Fruit fly (Drosophila melanogaster) whole organism, embryonic: ENCODE results near the gene snky.

Source experiments
- CG13775 ChIP-seq: fragments of 200-800 bp; sonication (Bioruptor generic); optimal IDR thresholded peaks from 3 replicates; lab custom pipeline; 2017; ENCODE audit warnings: missing biosample characterization, mild to moderate bottlenecking, missing genetic modification characterization
- CG17568 ChIP-seq: fragments of 200-800 bp; sonication (Bioruptor generic); optimal IDR thresholded peaks from 2 replicates; lab custom pipeline; 2018; ENCODE audit warnings: missing biosample characterization, mild to moderate bottlenecking, missing genetic modification characterization, moderate library complexity
- CG34376 ChIP-seq: fragments of 200-800 bp; sonication (Bioruptor generic); optimal IDR thresholded peaks from 2 replicates; lab custom pipeline; 2018; ENCODE audit warnings: missing biosample characterization, mild to moderate bottlenecking, missing genetic modification characterization
- CG6254 ChIP-seq: fragments of 200-800 bp; sonication (Bioruptor generic); optimal IDR thresholded peaks from 3 replicates; lab custom pipeline; 2017; ENCODE audit warnings: mild to moderate bottlenecking, missing biosample characterization, missing genetic modification reagents, missing genetic modification characterization
- Chrac-16 ChIP-seq: fragments of 200-800 bp; sonication (Bioruptor generic); optimal IDR thresholded peaks from 3 replicates; lab custom pipeline; 2016; ENCODE audit warnings: missing biosample characterization, missing genetic modification characterization
- CrebB ChIP-seq: fragments of 200-800 bp; sonication (Bioruptor generic); optimal IDR thresholded peaks from 3 replicates; lab custom pipeline; 2018; ENCODE audit warnings: missing biosample characterization, mild to moderate bottlenecking, missing genetic modification characterization
- HmgD ChIP-seq: fragments of 200-800 bp; sonication (Bioruptor generic); optimal IDR thresholded peaks from 3 replicates; lab custom pipeline; 2016; ENCODE audit warnings: missing biosample characterization, missing genetic modification characterization
- MESR4 ChIP-seq: fragments of 200-800 bp; sonication (Bioruptor generic); optimal IDR thresholded peaks from 2 replicates; lab custom pipeline; 2018; ENCODE audit warnings: missing biosample characterization, mild to moderate bottlenecking, missing genetic modification characterization, moderate library complexity
- Xrp1 ChIP-seq: fragments of 200-800 bp; sonication (Bioruptor generic); IDR thresholded peaks from 2 replicates; pipeline ENCODE4 v1.3.6; 2022; ENCODE audit warnings: missing biosample characterization, missing genetic modification characterization
- crc ChIP-seq: fragments of 200-800 bp; sonication (Bioruptor generic); optimal IDR thresholded peaks from 2 replicates; lab custom pipeline; 2016; ENCODE audit warnings: missing biosample characterization, missing genetic modification characterization
- dpn ChIP-seq, 2 experiments: fragments of 200-800 bp; sonication (Bioruptor generic); optimal IDR thresholded peaks; 3 replicates each; lab custom pipeline; 2016; ENCODE audit warnings: missing biosample characterization in 2 of 2, missing genetic modification characterization in 2 of 2
- en ChIP-seq: fragments of 200-800 bp; sonication (Bioruptor generic); optimal IDR thresholded peaks from 2 replicates; lab custom pipeline; 2016; ENCODE audit warnings: missing biosample characterization, missing genetic modification characterization
- fd102C ChIP-seq: fragments of 200-800 bp; sonication (Bioruptor generic); optimal IDR thresholded peaks from 2 replicates; lab custom pipeline; 2018; ENCODE audit warnings: missing biosample characterization, mild to moderate bottlenecking, missing genetic modification characterization, moderate library complexity
- ftz-f1 ChIP-seq: fragments of 200-800 bp; sonication (Bioruptor generic); optimal IDR thresholded peaks from 2 replicates; lab custom pipeline; 2016; ENCODE audit warnings: missing biosample characterization, missing genetic modification characterization
- nerfin-1 ChIP-seq: fragments of 200-800 bp; sonication (Bioruptor generic); optimal IDR thresholded peaks from 3 replicates; lab custom pipeline; 2019; ENCODE audit warnings: missing biosample characterization, mild to moderate bottlenecking, missing genetic modification characterization, moderate library complexity
- nerfin-2 ChIP-seq: fragments of 200-800 bp; sonication (Bioruptor generic); IDR thresholded peaks from 2 replicates; pipeline ENCODE4 v1.3.6; 2022; ENCODE audit warnings: missing biosample characterization, missing genetic modification characterization; ENCODE audit not compliant: partially characterized antibody
- tin ChIP-seq: fragments of 200-800 bp; sonication (Bioruptor generic); optimal IDR thresholded peaks from 3 replicates; lab custom pipeline; 2016; ENCODE audit warnings: missing biosample characterization, missing genetic modification characterization

The snky gene

DNA sequence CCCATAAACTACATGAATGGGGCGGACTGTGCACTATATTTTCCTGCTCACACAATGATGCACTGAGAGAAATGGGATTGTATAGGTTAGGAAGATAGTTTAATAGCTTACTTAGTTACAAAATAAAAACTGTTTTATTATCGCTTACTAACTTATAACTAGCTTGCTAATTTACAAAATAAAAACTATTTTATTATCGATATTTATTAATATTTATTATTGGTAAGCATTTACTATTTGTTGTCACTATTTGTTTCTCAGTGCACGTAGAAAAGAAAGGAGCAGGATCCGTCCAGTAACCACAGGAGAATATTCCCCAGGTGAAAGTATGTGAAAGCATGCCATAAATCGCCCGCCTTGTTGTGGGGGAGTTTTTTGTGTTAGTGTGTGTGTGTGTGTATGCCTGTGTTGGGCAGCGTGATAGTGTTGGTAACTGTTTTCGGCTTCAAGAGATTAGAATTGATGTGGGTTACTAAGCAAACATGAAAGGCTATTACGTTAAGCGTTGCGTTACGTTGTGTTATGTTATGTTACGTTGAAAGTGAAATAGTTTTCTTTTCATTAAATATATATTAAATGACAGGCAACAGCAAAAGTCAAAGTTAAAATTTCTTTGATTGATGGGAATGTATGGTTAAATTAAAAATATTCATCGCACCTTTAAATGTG is 49.2 kb downstream of the snky start (continued):
- TF ChIP-seq CG13775 (GFP tag; lab: Kevin White, UChicago): no peak
- TF ChIP-seq crc: no peak
- peak; percentile 6; the same call in 1 of the 2 replicates for TF ChIP-seq Xrp1 (GFP tag; lab: Robert Waterston, UW)
- TF ChIP-seq MESR4 (GFP tag; lab: Kevin White, UChicago): no peak
- no peak for TF ChIP-seq dpn (GFP tag; optimal IDR thresholded peaks at IDR 0.05; lab: Kevin White, UChicago)
- no peak for TF ChIP-seq fd102C
- TF ChIP-seq CG17568 (GFP tag; lab: Kevin White, UChicago): no peak
- no peak for TF ChIP-seq tin (GFP tag; lab: Kevin White, UChicago)
- no peak for TF ChIP-seq ftz-f1 (GFP tag; lab: Kevin White, UChicago)
- TF ChIP-seq CG34376: no peak
- TF ChIP-seq CG6254 (GFP tag; lab: Kevin White, UChicago): peak; percentile 11
- TF ChIP-seq CrebB (tag; lab: Kevin White, UChicago): no peak
- TF ChIP-seq nerfin-1 (tag; lab: Kevin White, UChicago): peak; percentile 39
- no peak for TF ChIP-seq Chrac-16
- no peak for TF ChIP-seq nerfin-2 (GFP tag; lab: Robert Waterston, UW)
- TF ChIP-seq en (GFP tag; lab: Kevin White, UChicago): no peak
- no peak for TF ChIP-seq HmgD
